Worm (Caenorhabditis elegans) whole organism, L2 larva: Measurements from ENCODE around the gene djr-1.1.
A peak's percentile ranks its signal among the peaks of the same experiment; 100 is the strongest.

ENCODE experiments used
- F13H6.1 ChIP-seq: sonication (generic microtip); optimal IDR thresholded peaks from 2 replicates; lab custom pipeline; 2016; ENCODE audit warnings: missing genetic modification characterization, missing compliant biosample characterization
- Y55F3AM.14 ChIP-seq: fragments of 200-800 bp; sonication (Bioruptor generic); optimal IDR thresholded peaks from 2 replicates; lab custom pipeline; 2018; ENCODE audit warnings: mild to moderate bottlenecking, missing genetic modification characterization, missing compliant biosample characterization
- alr-1 ChIP-seq: fragments of 150-350 bp; optimal IDR thresholded peaks from 2 replicates; lab custom pipeline; 2014; ENCODE audit warnings: missing biosample characterization, missing genetic modification characterization
- ama-1 ChIP-seq: fragments of 150-350 bp; optimal IDR thresholded peaks from 2 replicates; lab custom pipeline; 2018; ENCODE audit warnings: inconsistent platforms
- blmp-1 ChIP-seq: sonication (generic microtip); optimal IDR thresholded peaks from 2 replicates; lab custom pipeline; 2017; ENCODE audit warnings: missing genetic modification characterization, mild to moderate bottlenecking, missing compliant biosample characterization, antibody characterized with exemption, moderate library complexity; ENCODE audit not compliant: insufficient read depth
- ceh-16 ChIP-seq: fragments of 150-350 bp; optimal IDR thresholded peaks from 2 replicates; lab custom pipeline; 2014; ENCODE audit warnings: missing biosample characterization, missing genetic modification characterization
- ceh-82 ChIP-seq: fragments of 150-350 bp; optimal IDR thresholded peaks from 2 replicates; lab custom pipeline; 2014; ENCODE audit warnings: missing biosample characterization, missing genetic modification characterization
- crh-2 ChIP-seq: sonication (generic microtip); optimal IDR thresholded peaks from 2 replicates; lab custom pipeline; 2017; ENCODE audit warnings: missing biosample characterization, missing genetic modification characterization
- egl-27 ChIP-seq: sonication (generic microtip); optimal IDR thresholded peaks from 3 replicates; lab custom pipeline; 2017; ENCODE audit warnings: missing biosample characterization, missing genetic modification reagents, missing genetic modification characterization
- elt-1 ChIP-seq: fragments of 150-350 bp; optimal IDR thresholded peaks from 2 replicates; lab custom pipeline; 2014; ENCODE audit warnings: missing biosample characterization, missing genetic modification characterization
- fos-1 ChIP-seq: fragments of 150-350 bp; optimal IDR thresholded peaks from 2 replicates; lab custom pipeline; 2014; ENCODE audit warnings: missing biosample characterization, missing genetic modification characterization
- gmeb-1 ChIP-seq: fragments of 150-350 bp; optimal IDR thresholded peaks from 2 replicates; lab custom pipeline; 2014; ENCODE audit warnings: missing biosample characterization, missing genetic modification characterization
- lin-11 ChIP-seq: fragments of 150-350 bp; sonication (generic microtip); optimal IDR thresholded peaks from 2 replicates; lab custom pipeline; 2014; ENCODE audit warnings: missing biosample characterization, missing genetic modification characterization, inconsistent platforms, mixed read lengths
- lin-39 ChIP-seq: fragments of 150-350 bp; optimal IDR thresholded peaks from 2 replicates; lab custom pipeline; 2014; ENCODE audit warnings: missing biosample characterization, missing genetic modification reagents, missing genetic modification characterization
- mab-5 ChIP-seq: fragments of 150-350 bp; optimal IDR thresholded peaks from 2 replicates; lab custom pipeline; 2014; ENCODE audit warnings: missing biosample characterization, missing genetic modification characterization
- nhr-10 ChIP-seq: sonication (generic microtip); optimal IDR thresholded peaks from 2 replicates; lab custom pipeline; 2017; ENCODE audit warnings: missing biosample characterization, missing genetic modification characterization
- nhr-11 ChIP-seq: fragments of 150-350 bp; optimal IDR thresholded peaks from 2 replicates; lab custom pipeline; 2014; ENCODE audit warnings: missing biosample characterization, missing genetic modification characterization
- nhr-12 ChIP-seq: fragments of 150-350 bp; optimal IDR thresholded peaks from 2 replicates; lab custom pipeline; 2014; ENCODE audit warnings: missing biosample characterization, missing genetic modification characterization
- nhr-129 ChIP-seq: fragments of 150-350 bp; optimal IDR thresholded peaks from 2 replicates; lab custom pipeline; 2014; ENCODE audit warnings: missing biosample characterization, missing genetic modification characterization
- nhr-21 ChIP-seq: fragments of 150-350 bp; optimal IDR thresholded peaks from 2 replicates; lab custom pipeline; 2014; ENCODE audit warnings: missing biosample characterization, missing genetic modification characterization
- nhr-23 ChIP-seq: fragments of 150-350 bp; optimal IDR thresholded peaks from 2 replicates; lab custom pipeline; 2014; ENCODE audit warnings: missing biosample characterization, missing genetic modification reagents, missing genetic modification characterization
- nhr-25 ChIP-seq: fragments of 150-350 bp; sonication (generic microtip); optimal IDR thresholded peaks from 3 replicates; lab custom pipeline; 2014; ENCODE audit warnings: missing biosample characterization, missing genetic modification characterization
- nhr-6 ChIP-seq: fragments of 150-350 bp; optimal IDR thresholded peaks from 2 replicates; lab custom pipeline; 2014; ENCODE audit warnings: missing biosample characterization, missing genetic modification characterization
- peb-1 ChIP-seq: fragments of 150-350 bp; optimal IDR thresholded peaks from 2 replicates; lab custom pipeline; 2014; ENCODE audit warnings: missing biosample characterization, missing genetic modification characterization
- sem-4 ChIP-seq: fragments of 150-350 bp; optimal IDR thresholded peaks from 2 replicates; lab custom pipeline; 2014; ENCODE audit warnings: missing biosample characterization, missing genetic modification reagents, missing genetic modification characterization
- sma-9 ChIP-seq, 2 experiments: fragments of 150-350 bp in 1 of 2; sonication (generic microtip) in 1 of 2; optimal IDR thresholded peaks; 2 replicates each; lab custom pipeline; 2014 to 2016; ENCODE audit warnings: missing genetic modification characterization in 2 of 2, mild to moderate bottlenecking in 1 of 2, missing biosample characterization in 1 of 2, missing compliant biosample characterization in 1 of 2, missing genetic modification reagents in 1 of 2, moderate library complexity in 1 of 2
- ztf-1 ChIP-seq: fragments of 200-800 bp; sonication (Bioruptor generic); conservative IDR thresholded peaks from 2 replicates; pipeline ENCODE4 v1.3.6; 2022; ENCODE audit warnings: missing genetic modification characterization, missing compliant biosample characterization
- ztf-11 ChIP-seq: sonication (generic microtip); optimal IDR thresholded peaks from 2 replicates; lab custom pipeline; 2017; ENCODE audit warnings: missing biosample characterization, missing genetic modification characterization
- ztf-4 ChIP-seq: fragments of 150-350 bp; optimal IDR thresholded peaks from 2 replicates; lab custom pipeline; 2014; ENCODE audit warnings: missing biosample characterization, missing genetic modification characterization

djr-1.1 gene

DNA sequence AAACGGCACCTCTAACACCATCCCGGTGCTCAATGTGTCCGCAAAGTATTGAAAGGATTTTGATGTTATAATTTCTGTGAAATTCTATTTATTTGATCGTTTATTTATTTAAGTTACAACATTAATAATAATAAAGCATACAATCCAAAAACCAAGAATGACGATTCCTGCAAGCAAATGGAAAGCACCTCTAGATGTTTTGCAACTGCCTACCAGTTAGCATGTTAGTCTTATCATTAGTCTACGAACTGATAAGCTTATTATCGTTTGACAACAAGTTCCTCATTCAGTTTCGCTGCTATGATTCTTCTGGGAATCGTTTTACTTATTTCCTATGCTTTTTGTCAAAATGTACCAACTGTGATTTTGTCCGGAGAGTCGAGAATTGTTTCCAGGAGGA is 9.3 kb downstream of the djr-1.1 start, which contains the start of gene K01A2.6:
TSS of gene K01A2.6 (plus strand) at position 301 of the 400 bp plus-strand sequence.
- no peak for TF ChIP-seq sem-4 (tag; lab: Kevin White, UChicago)
- TF ChIP-seq, all 48 proteins: peak for 0

DNA sequence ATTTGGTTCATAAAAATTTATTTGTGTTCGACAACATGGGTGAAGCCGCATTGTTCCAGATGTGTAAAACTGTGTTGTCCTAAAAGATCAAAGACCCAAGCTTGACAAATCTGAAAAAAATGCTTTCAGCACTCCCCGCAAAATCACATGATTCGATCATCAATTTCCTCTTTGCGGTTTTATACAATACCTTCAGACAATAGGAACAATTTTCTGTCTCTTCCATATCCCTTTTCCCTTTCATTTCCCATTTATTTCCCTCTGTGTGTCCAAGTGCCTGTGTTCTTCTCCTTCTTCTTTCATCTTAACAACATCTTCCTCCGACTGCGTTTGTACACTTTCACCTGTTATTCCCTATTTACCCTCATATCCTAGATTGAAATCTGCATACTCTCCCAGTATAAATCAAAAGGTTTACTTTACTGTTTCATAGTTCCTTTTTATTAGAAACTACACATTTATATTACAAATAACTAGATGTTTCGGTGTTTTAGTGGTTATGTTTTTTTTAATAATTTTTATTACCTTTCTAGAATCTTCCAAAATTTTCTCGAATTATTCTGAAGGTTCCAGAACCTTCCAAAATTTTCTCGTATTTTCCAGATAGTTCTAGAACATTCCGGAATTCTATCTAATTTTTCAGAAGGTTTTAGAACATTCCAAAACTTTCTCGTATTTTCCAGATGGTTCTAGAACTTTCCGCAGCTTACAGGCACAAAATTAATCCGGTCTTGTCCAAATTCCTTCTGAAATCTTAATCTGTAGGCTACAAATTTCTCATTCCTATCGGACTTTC is 10.8 kb downstream of the djr-1.1 start, which contains the start of gene K01A2.5:
TSS of gene K01A2.5 (plus strand) at position 297 of the 796 bp plus-strand sequence.
- TF ChIP-seq ceh-16 (tag; lab: Kevin White, UChicago) (peak; percentile 71), sma-9 (GFP tag; optimal IDR thresholded peaks at IDR 0.05; lab: Kevin White, UChicago) (peak; percentile 40), sma-9 (tag; optimal IDR thresholded peaks at IDR 0.05; lab: Kevin White, UChicago) (no peak), ztf-4 (tag; lab: Kevin White, UChicago) (no peak), sem-4 (tag; lab: Kevin White, UChicago) (peak; percentile 66), crh-2 (no peak), fos-1 (peak; percentile 21), egl-27 (no peak), lin-11 (tag; lab: Kevin White, UChicago) (no peak), F13H6.1 (tag; lab: Kevin White, UChicago) (no peak), nhr-25 (tag; lab: Kevin White, UChicago) (peak; percentile 71), nhr-21 (tag; lab: Kevin White, UChicago) (peak; percentile 39), ztf-1 (GFP tag; lab: Robert Waterston, UW) (no peak), blmp-1 (tag; lab: Kevin White, UChicago) (peak; percentile 99), nhr-10 (tag; lab: Kevin White, UChicago) (no peak), gmeb-1 (tag; lab: Kevin White, UChicago) (no peak)

DNA sequence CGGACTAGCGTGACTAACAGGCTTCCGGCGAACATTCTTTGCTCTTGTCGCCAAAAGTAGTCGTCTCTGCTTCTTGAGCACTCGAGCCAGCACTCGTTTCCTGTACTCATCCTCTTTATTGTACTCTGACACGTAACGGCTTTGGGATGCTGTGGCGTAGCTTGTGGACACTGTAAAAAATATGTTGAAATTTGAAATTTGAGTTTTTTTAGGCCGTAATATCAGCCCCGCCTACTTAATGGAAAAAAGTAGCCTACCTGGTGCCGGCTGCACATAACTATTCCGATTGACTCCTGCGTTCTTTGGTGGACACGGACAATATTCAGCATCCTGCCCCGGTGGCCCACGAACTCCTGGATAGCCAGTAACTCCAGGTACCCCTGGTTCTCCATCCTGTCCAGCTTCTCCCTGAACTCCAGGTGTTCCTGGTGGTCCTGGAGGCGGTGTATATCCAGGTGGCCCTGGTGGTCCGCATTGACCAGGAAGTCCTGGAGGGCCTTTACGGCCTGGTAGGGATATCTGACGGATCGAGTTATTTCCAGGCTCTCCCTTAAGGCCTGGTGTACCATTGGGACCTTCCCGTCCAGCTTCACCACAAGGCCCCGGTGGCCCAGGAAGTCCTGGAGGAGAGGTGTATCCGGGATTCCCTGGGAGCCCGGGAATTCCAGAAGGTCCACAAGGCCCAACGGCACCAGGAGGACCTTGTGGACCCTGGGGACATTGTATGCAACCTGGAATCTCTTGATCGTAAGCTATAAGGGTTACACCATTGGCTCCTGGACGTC is 13.7 kb downstream of the djr-1.1 start:
- TF ChIP-seq lin-11 (tag; lab: Kevin White, UChicago): no peak
- no peak for TF ChIP-seq fos-1
- no peak for TF ChIP-seq ama-1 (lab: Kevin White, UChicago)
- TF ChIP-seq lin-39 (tag; lab: Kevin White, UChicago): no peak
- no peak for TF ChIP-seq ztf-4 (tag; lab: Kevin White, UChicago)
- TF ChIP-seq ceh-82 (tag; lab: Kevin White, UChicago): no peak
- no peak for TF ChIP-seq crh-2
- TF ChIP-seq peb-1 (tag; lab: Kevin White, UChicago): no peak
- no peak for TF ChIP-seq egl-27
- no peak for TF ChIP-seq elt-1 (tag; lab: Kevin White, UChicago)
- no peak for TF ChIP-seq nhr-129
- no peak for TF ChIP-seq Y55F3AM.14 (GFP tag; lab: Kevin White, UChicago)
- TF ChIP-seq nhr-12 (tag; lab: Kevin White, UChicago): no peak
- no peak for TF ChIP-seq ztf-11 (tag; lab: Kevin White, UChicago)
- TF ChIP-seq mab-5 (tag; lab: Kevin White, UChicago): no peak
- TF ChIP-seq blmp-1 (tag; lab: Kevin White, UChicago): no peak
- TF ChIP-seq nhr-11 (tag; lab: Kevin White, UChicago): no peak

DNA sequence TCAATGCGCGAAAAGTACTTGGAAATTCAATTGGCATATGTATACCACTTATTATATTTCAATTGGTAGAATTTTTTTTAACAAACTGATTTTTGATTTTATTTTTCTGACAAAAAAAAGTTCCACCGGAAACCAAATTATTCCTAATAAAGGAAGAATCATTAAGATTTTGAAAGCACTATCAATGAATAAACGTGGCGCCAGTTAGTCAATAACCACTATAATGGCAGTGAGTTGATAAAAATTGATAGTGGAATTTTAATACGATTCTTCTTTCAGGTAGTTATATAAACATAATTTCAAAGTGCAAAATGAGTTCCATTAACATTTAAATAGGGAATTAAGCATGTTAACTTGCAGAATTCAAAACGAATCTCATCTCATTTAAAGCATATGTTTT is 15.3 kb downstream of the djr-1.1 start, which contains the start of gene col-69:
TSS of gene col-69 (minus strand) at position 101 of the 400 bp plus-strand sequence.
- TF ChIP-seq mab-5 (tag; lab: Kevin White, UChicago) (no peak), fos-1 (peak; percentile 62)
- TF ChIP-seq, all 48 proteins: peak for 1

DNA sequence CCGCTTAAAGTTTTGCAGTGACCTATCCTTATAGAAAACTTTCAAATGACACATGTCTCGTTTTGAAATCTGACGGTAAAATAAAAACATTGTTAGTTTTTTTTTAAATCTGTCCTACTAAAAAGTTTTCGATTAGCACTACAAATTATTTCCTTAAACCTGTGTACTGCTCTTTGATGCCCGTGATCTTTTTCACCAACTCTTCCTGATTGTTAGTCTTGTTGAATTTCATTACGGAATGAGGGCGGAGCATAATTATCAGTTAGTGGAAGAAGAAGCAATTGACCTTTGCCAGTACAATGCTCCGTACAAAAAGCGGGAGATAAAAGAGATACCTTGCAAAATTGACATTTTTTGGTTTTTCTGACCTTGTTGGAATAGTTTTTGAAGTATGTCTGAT is 16.8 kb downstream of the djr-1.1 start, which contains the start of gene K01A2.4:
TSS of gene K01A2.4 (plus strand) at position 301 of the 400 bp plus-strand sequence.
- TF ChIP-seq nhr-6 (tag; lab: Kevin White, UChicago): no peak
- no peak for TF ChIP-seq nhr-23 (tag; lab: Kevin White, UChicago)
- TF ChIP-seq nhr-25 (tag; lab: Kevin White, UChicago): no peak
- no peak for TF ChIP-seq nhr-12 (tag; lab: Kevin White, UChicago)
- TF ChIP-seq alr-1 (tag; lab: Kevin White, UChicago): no peak
